Worm (Caenorhabditis elegans) whole organism, midembryonic: Measurements from ENCODE around the gene pals-38.

Source experiments
- T22C8.4 ChIP-seq: fragments of 200-800 bp; sonication (Bioruptor generic); IDR thresholded peaks from 2 replicates; pipeline ENCODE4 v1.3.6; 2022; ENCODE audit warnings: missing genetic modification characterization, missing compliant biosample characterization
- cog-1 ChIP-seq: sonication (generic microtip); optimal IDR thresholded peaks from 2 replicates; lab custom pipeline; 2016; ENCODE audit warnings: missing genetic modification characterization, missing compliant biosample characterization
- flt-1 ChIP-seq: fragments of 200-800 bp; sonication (Bioruptor generic); IDR thresholded peaks from 2 replicates; pipeline ENCODE4 v1.3.6; 2022; ENCODE audit warnings: missing genetic modification characterization, missing compliant biosample characterization
- klf-2 ChIP-seq: fragments of 200-800 bp; sonication (Bioruptor generic); conservative IDR thresholded peaks from 2 replicates; pipeline ENCODE4 v1.3.6; 2022; ENCODE audit warnings: missing genetic modification reagents, missing genetic modification characterization, missing compliant biosample characterization
- med-1 ChIP-seq: sonication (generic microtip); optimal IDR thresholded peaks from 2 replicates; lab custom pipeline; 2017; ENCODE audit warnings: missing genetic modification characterization, mild to moderate bottlenecking, missing compliant biosample characterization, antibody characterized with exemption, missing genetic modification reagents; ENCODE audit not compliant: insufficient read depth
- ref-1 ChIP-seq: fragments of 200-800 bp; sonication (Bioruptor generic); conservative IDR thresholded peaks from 2 replicates; pipeline ENCODE4 v1.3.6; 2022; ENCODE audit warnings: missing genetic modification reagents, missing genetic modification characterization, missing compliant biosample characterization
- tab-1 ChIP-seq: fragments of 200-800 bp; sonication (Bioruptor generic); IDR thresholded peaks from 2 replicates; pipeline ENCODE4 v1.3.6; 2022; ENCODE audit warnings: missing genetic modification characterization, missing compliant biosample characterization
- ztf-23 ChIP-seq: fragments of 200-800 bp; sonication (Bioruptor generic); IDR thresholded peaks from 2 replicates; pipeline ENCODE4 v1.3.6; 2022; ENCODE audit warnings: missing genetic modification reagents, missing genetic modification characterization, missing compliant biosample characterization
- ztf-29 ChIP-seq: fragments of 200-800 bp; sonication (Bioruptor generic); IDR thresholded peaks from 2 replicates; pipeline ENCODE4 v1.3.6; 2022; ENCODE audit warnings: missing genetic modification reagents, missing genetic modification characterization, missing compliant biosample characterization

pals-38 gene

ce11 chrV:12405929-12406328 lies 40.9 kb downstream of the pals-38 start, which contains the start of gene K01D12.10:
Gene K01D12.10 (plus strand): TSS chrV:12406229.
- TF ChIP-seq ztf-29 (GFP tag; lab: Robert Waterston, UW) (no peak), T22C8.4 (GFP tag; lab: Robert Waterston, UW) (no peak), tab-1 (GFP tag; lab: Robert Waterston, UW) (no peak), klf-2 (no peak), flt-1 (GFP tag; lab: Robert Waterston, UW) (no peak), cog-1 (tag; lab: Kevin White, UChicago) (no peak), ref-1 (GFP tag; lab: Robert Waterston, UW) (no peak), ztf-23 (no peak), med-1 (no peak)

- no peak for TF ChIP-seq cog-1 (tag; lab: Kevin White, UChicago)
- no peak for TF ChIP-seq T22C8.4 (GFP tag; lab: Robert Waterston, UW)
- TF ChIP-seq ztf-23 = no peak
- TF ChIP-seq med-1 = no peak
- TF ChIP-seq tab-1 (GFP tag; lab: Robert Waterston, UW) = no peak
- TF ChIP-seq flt-1 (GFP tag; lab: Robert Waterston, UW) = no peak
- TF ChIP-seq ref-1 (GFP tag; lab: Robert Waterston, UW) = no peak
- no peak for TF ChIP-seq klf-2
- TF ChIP-seq ztf-29 (GFP tag; lab: Robert Waterston, UW) = no peak
Measured at ce11 chrV:12404544-12404943, 42.3 kb downstream of the pals-38 start, which contains the start of gene K01D12.9. Gene K01D12.9 (minus strand): TSS chrV:12404644.

- TF ChIP-seq ztf-29 (GFP tag; lab: Robert Waterston, UW) = no peak
- no peak for TF ChIP-seq ztf-23
- TF ChIP-seq klf-2 = no peak
- no peak for TF ChIP-seq med-1
- TF ChIP-seq tab-1 (GFP tag; lab: Robert Waterston, UW) = no peak
- no peak for TF ChIP-seq cog-1 (tag; lab: Kevin White, UChicago)
- TF ChIP-seq flt-1 (GFP tag; lab: Robert Waterston, UW) = no peak
- no peak for TF ChIP-seq T22C8.4 (GFP tag; lab: Robert Waterston, UW)
- no peak for TF ChIP-seq ref-1 (GFP tag; lab: Robert Waterston, UW)
Measured at ce11 chrV:12402355-12402754, 44.4 kb downstream of the pals-38 start, which contains the start of gene K01D12.8. Gene K01D12.8 (plus strand): TSS chrV:12402655.

- TF ChIP-seq tab-1 (GFP tag; lab: Robert Waterston, UW) = no peak
- TF ChIP-seq ztf-29 (GFP tag; lab: Robert Waterston, UW) = no peak
- TF ChIP-seq T22C8.4 (GFP tag; lab: Robert Waterston, UW) = no peak
Measured at ce11 chrV:12401383-12401782, 45.4 kb downstream of the pals-38 start, which contains the start of gene K01D12.7. Gene K01D12.7 (minus strand): TSS chrV:12401483.

- no peak for TF ChIP-seq klf-2
Measured at ce11 chrV:12400677-12401236, 46.0 kb downstream of the pals-38 start, which contains the start of the genes K01D12.20 and miga-1. Gene K01D12.20 (minus strand): TSS chrV:12400814. Gene miga-1 (minus strand): TSS chrV:12400859.

ce11 chrV:12397545-12397944 lies 49.2 kb downstream of the pals-38 start, which contains the start of gene K01D12.5:
Gene K01D12.5 (plus strand): TSS chrV:12397845.
- TF ChIP-seq flt-1 (GFP tag; lab: Robert Waterston, UW) = no peak

- no peak for TF ChIP-seq ref-1 (GFP tag; lab: Robert Waterston, UW)
- no peak for TF ChIP-seq cog-1 (tag; lab: Kevin White, UChicago)
- no peak for TF ChIP-seq med-1
- TF ChIP-seq ztf-23 = no peak
- TF ChIP-seq flt-1 (GFP tag; lab: Robert Waterston, UW) = no peak
- TF ChIP-seq klf-2 = no peak
- TF ChIP-seq tab-1 (GFP tag; lab: Robert Waterston, UW) = no peak
- no peak for TF ChIP-seq T22C8.4 (GFP tag; lab: Robert Waterston, UW)
- TF ChIP-seq ztf-29 (GFP tag; lab: Robert Waterston, UW) = no peak
Measured at ce11 chrV:12395699-12396098, 51.1 kb downstream of the pals-38 start, which contains the start of gene twk-14. Gene twk-14 (minus strand): TSS chrV:12395706.
